Fruit fly (Drosophila melanogaster) Kc167 (cell line): ENCODE measurements around the gene CG13272.

Source experiments
- psq ChIP-seq: fragments of >200 bp; optimal IDR thresholded peaks from 2 replicates; lab custom pipeline; 2017; ENCODE audit warnings: missing external identifiers
- ttk ChIP-seq: sonication (Bioruptor generic); optimal IDR thresholded peaks from 2 replicates; lab custom pipeline; 2017; ENCODE audit warnings: missing external identifiers

- no peak for TF ChIP-seq psq (lab: Kevin White, UChicago)
- no peak for TF ChIP-seq ttk (lab: Kevin White, UChicago)
Measured at dm6 chr2L:16842505-16842904, 37.8 kb downstream of the CG13272 start.
